Worm (Caenorhabditis elegans) whole organism, L1 larva: ENCODE data around the gene msp-81.

ENCODE experiments used
- C04F5.9 ChIP-seq: sonication (generic microtip); optimal IDR thresholded peaks from 2 replicates; lab custom pipeline; 2016; ENCODE audit warnings: missing genetic modification characterization, missing compliant biosample characterization
- C16A3.4 ChIP-seq: fragments of 150-350 bp; optimal IDR thresholded peaks from 2 replicates; lab custom pipeline; 2014; ENCODE audit warnings: missing biosample characterization, missing genetic modification characterization
- C34B4.2 ChIP-seq: sonication (generic microtip); optimal IDR thresholded peaks from 2 replicates; lab custom pipeline; 2017; ENCODE audit warnings: mild to moderate bottlenecking, missing genetic modification characterization, missing compliant biosample characterization
- Y116A8C.19 ChIP-seq: sonication (generic microtip); optimal IDR thresholded peaks from 2 replicates; lab custom pipeline; 2016; ENCODE audit warnings: missing compliant biosample characterization, missing genetic modification characterization, borderline replicate concordance
- aha-1 ChIP-seq: fragments of 150-350 bp; optimal IDR thresholded peaks from 2 replicates; lab custom pipeline; 2014; ENCODE audit warnings: missing biosample characterization, missing genetic modification characterization
- aly-2 ChIP-seq: fragments of 150-350 bp; optimal IDR thresholded peaks from 2 replicates; lab custom pipeline; 2014; ENCODE audit warnings: missing biosample characterization, missing genetic modification characterization
- ceh-88 ChIP-seq: fragments of 200-800 bp; sonication (Bioruptor generic); IDR thresholded peaks from 2 replicates; pipeline ENCODE4 v1.3.6; 2022; ENCODE audit warnings: missing genetic modification characterization, missing compliant biosample characterization
- efl-1 ChIP-seq, 4 experiments: fragments of 150-350 bp; optimal IDR thresholded peaks in 3 of 4; peaks in 1 of 4; 1 replicate in 1 of 4; 2 replicates in 3 of 4; lab custom pipeline; 2014; ENCODE audit warnings: missing biosample characterization in 2 of 4, missing genetic modification characterization in 2 of 4, missing genetic modification reagents in 2 of 4
- efl-3 ChIP-seq: fragments of 200-800 bp; sonication (Bioruptor generic); optimal IDR thresholded peaks from 2 replicates; lab custom pipeline; 2018; ENCODE audit warnings: mild to moderate bottlenecking, missing genetic modification characterization, missing compliant biosample characterization
- egl-13 ChIP-seq: sonication (generic microtip); optimal IDR thresholded peaks from 2 replicates; lab custom pipeline; 2016; ENCODE audit warnings: missing genotype, missing genetic modification reagents, missing genetic modification characterization, missing compliant biosample characterization
- fkh-10 ChIP-seq: sonication (generic microtip); optimal IDR thresholded peaks from 2 replicates; lab custom pipeline; 2017; ENCODE audit warnings: missing biosample characterization, missing genetic modification reagents, missing genetic modification characterization
- grh-1 ChIP-seq: fragments of 200-800 bp; sonication (Bioruptor generic); IDR thresholded peaks from 2 replicates; pipeline ENCODE4 v1.3.6; 2022; ENCODE audit warnings: missing genetic modification reagents, missing genetic modification characterization, missing compliant biosample characterization
- hlh-17 ChIP-seq: fragments of 200-800 bp; sonication (Bioruptor generic); optimal IDR thresholded peaks from 2 replicates; lab custom pipeline; 2018; ENCODE audit warnings: missing genetic modification characterization, mild to moderate bottlenecking, missing compliant biosample characterization, moderate library complexity, borderline replicate concordance
- lin-13 ChIP-seq: fragments of 150-350 bp; optimal IDR thresholded peaks from 2 replicates; lab custom pipeline; 2014; ENCODE audit warnings: missing biosample characterization, missing genetic modification reagents, missing genetic modification characterization
- lin-14 ChIP-seq: fragments of 200-800 bp; sonication (Bioruptor generic); optimal IDR thresholded peaks from 2 replicates; lab custom pipeline; 2018; ENCODE audit warnings: mild to moderate bottlenecking, missing genetic modification characterization, moderate library complexity, missing compliant biosample characterization
- lin-39 ChIP-seq: fragments of 150-350 bp; optimal IDR thresholded peaks from 2 replicates; lab custom pipeline; 2014; ENCODE audit warnings: missing biosample characterization, missing genetic modification reagents, missing genetic modification characterization
- lir-3 ChIP-seq: sonication (generic microtip); optimal IDR thresholded peaks from 2 replicates; lab custom pipeline; 2016; ENCODE audit warnings: mild to moderate bottlenecking, missing genetic modification characterization, moderate library complexity, missing compliant biosample characterization; ENCODE audit not compliant: poor library complexity
- lsy-2 ChIP-seq, 2 experiments: fragments of 150-350 bp; optimal IDR thresholded peaks; 2 replicates each; lab custom pipeline; 2014; ENCODE audit warnings: missing biosample characterization in 2 of 2, missing genetic modification characterization in 2 of 2
- mdl-1 ChIP-seq, 2 experiments: fragments of 150-350 bp; optimal IDR thresholded peaks; 2 replicates each; lab custom pipeline; 2014 to 2017; ENCODE audit warnings: missing biosample characterization in 2 of 2, missing genetic modification characterization in 2 of 2, inconsistent platforms in 1 of 2
- mef-2 ChIP-seq: fragments of 150-350 bp; optimal IDR thresholded peaks from 2 replicates; lab custom pipeline; 2014; ENCODE audit warnings: missing biosample characterization, missing genetic modification characterization
- mep-1 ChIP-seq: fragments of 150-350 bp; optimal IDR thresholded peaks from 2 replicates; lab custom pipeline; 2014; ENCODE audit warnings: missing biosample characterization, missing genetic modification characterization
- nhr-11 ChIP-seq: fragments of 150-350 bp; optimal IDR thresholded peaks from 2 replicates; lab custom pipeline; 2014; ENCODE audit warnings: missing biosample characterization, missing genetic modification characterization
- nhr-20 ChIP-seq: sonication (generic microtip); optimal IDR thresholded peaks from 2 replicates; lab custom pipeline; 2016; ENCODE audit warnings: mild to moderate bottlenecking, missing genetic modification characterization, missing compliant biosample characterization
- nhr-237 ChIP-seq: fragments of 150-350 bp; optimal IDR thresholded peaks from 2 replicates; lab custom pipeline; 2014; ENCODE audit warnings: missing biosample characterization, missing genetic modification characterization
- nhr-28 ChIP-seq: fragments of 150-350 bp; optimal IDR thresholded peaks from 2 replicates; lab custom pipeline; 2014; ENCODE audit warnings: missing biosample characterization, missing genetic modification characterization
- nhr-84 ChIP-seq: sonication (generic microtip); optimal IDR thresholded peaks from 2 replicates; lab custom pipeline; 2017; ENCODE audit warnings: missing biosample characterization, missing genetic modification characterization
- nhr-90 ChIP-seq: sonication (generic microtip); optimal IDR thresholded peaks from 2 replicates; lab custom pipeline; 2016; ENCODE audit warnings: mild to moderate bottlenecking, missing genetic modification characterization, missing compliant biosample characterization; ENCODE audit not compliant: poor library complexity
- rnt-1 ChIP-seq: sonication (generic microtip); optimal IDR thresholded peaks from 2 replicates; lab custom pipeline; 2016; ENCODE audit warnings: mild to moderate bottlenecking, missing genetic modification characterization, moderate library complexity, missing compliant biosample characterization
- snpc-4 ChIP-seq: fragments of 150-350 bp; optimal IDR thresholded peaks from 2 replicates; lab custom pipeline; 2014; ENCODE audit warnings: missing biosample characterization, missing genetic modification characterization
- snu-23 ChIP-seq: sonication (generic microtip); optimal IDR thresholded peaks from 2 replicates; lab custom pipeline; 2016; ENCODE audit warnings: missing genetic modification characterization, missing compliant biosample characterization
- sptf-1 ChIP-seq: fragments of 150-350 bp; optimal IDR thresholded peaks from 2 replicates; lab custom pipeline; 2014; ENCODE audit warnings: missing biosample characterization, missing genetic modification characterization
- sup-37 ChIP-seq: fragments of 200-800 bp; sonication (Bioruptor generic); optimal IDR thresholded peaks from 2 replicates; lab custom pipeline; 2018; ENCODE audit warnings: mild to moderate bottlenecking, missing genetic modification characterization, missing compliant biosample characterization
- swsn-7 ChIP-seq: sonication (generic microtip); optimal IDR thresholded peaks from 2 replicates; lab custom pipeline; 2016; ENCODE audit warnings: missing genetic modification characterization, missing compliant biosample characterization
- tbx-2 ChIP-seq: sonication (generic microtip); optimal IDR thresholded peaks from 2 replicates; lab custom pipeline; 2016; ENCODE audit warnings: missing genetic modification characterization, missing compliant biosample characterization
- tlp-1 ChIP-seq: fragments of 150-350 bp; optimal IDR thresholded peaks from 2 replicates; lab custom pipeline; 2014; ENCODE audit warnings: missing biosample characterization, missing genetic modification characterization
- unc-62 ChIP-seq: fragments of 150-350 bp; optimal IDR thresholded peaks from 2 replicates; lab custom pipeline; 2014; ENCODE audit warnings: missing biosample characterization, missing genetic modification reagents, missing genetic modification characterization
- unc-86 ChIP-seq: sonication (generic microtip); optimal IDR thresholded peaks from 2 replicates; lab custom pipeline; 2016; ENCODE audit warnings: missing genetic modification characterization, missing compliant biosample characterization
- unc-98 ChIP-seq: fragments of 200-800 bp; sonication (Bioruptor generic); IDR thresholded peaks from 2 replicates; pipeline ENCODE4 v1.3.6; 2022; ENCODE audit warnings: missing genetic modification characterization, missing compliant biosample characterization
- ztf-4 ChIP-seq: fragments of 150-350 bp; optimal IDR thresholded peaks from 2 replicates; lab custom pipeline; 2014; ENCODE audit warnings: missing biosample characterization, missing genetic modification characterization

The msp-81 gene

DNA sequence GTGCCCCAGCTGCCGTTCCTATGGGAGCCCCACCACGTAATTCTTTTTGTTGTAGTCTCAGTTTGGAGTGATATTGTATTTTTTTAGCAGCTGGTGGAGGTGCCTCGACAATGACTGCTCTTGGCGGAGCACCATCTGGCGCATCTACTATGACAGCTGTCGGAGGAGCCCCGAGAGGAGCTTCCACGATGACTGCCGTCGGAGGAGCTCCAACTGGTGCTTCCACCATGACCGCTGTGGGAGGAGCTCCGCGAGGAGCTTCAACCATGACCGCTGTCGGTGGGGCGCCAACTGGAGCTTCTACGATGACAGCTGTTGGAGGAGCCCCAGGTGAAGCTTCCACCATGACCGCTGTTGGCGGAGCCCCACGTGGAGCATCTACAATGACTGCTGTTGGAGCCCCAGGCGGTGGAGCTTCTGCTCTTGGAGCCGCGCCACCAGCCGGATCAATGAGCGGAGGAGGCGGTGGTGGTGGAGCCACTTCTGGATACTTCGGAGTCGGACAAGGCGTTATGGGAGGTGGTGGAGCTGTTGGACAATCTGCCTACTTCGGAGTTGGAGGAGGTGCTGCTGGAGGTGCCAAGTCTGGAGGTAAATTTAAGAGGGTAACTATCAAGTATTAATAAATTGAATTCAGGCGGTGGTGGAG lies 16.7 kb upstream of the msp-81 start:
- no peak for TF ChIP-seq egl-13
- no peak for TF ChIP-seq rnt-1 (tag; lab: Kevin White, UChicago)
- no peak for TF ChIP-seq lin-14 (GFP tag; lab: Kevin White, UChicago)
- no peak for TF ChIP-seq fkh-10 (GFP tag; lab: Kevin White, UChicago)
- TF ChIP-seq unc-98 (GFP tag; lab: Robert Waterston, UW): no peak
- TF ChIP-seq Y116A8C.19 (tag; lab: Kevin White, UChicago): no peak
- no peak for TF ChIP-seq sup-37
- no peak for TF ChIP-seq lir-3 (tag; lab: Kevin White, UChicago)
- no peak for TF ChIP-seq nhr-90
- no peak for TF ChIP-seq lin-13 (GFP tag; lab: Kevin White, UChicago)
- TF ChIP-seq nhr-28 (tag; lab: Kevin White, UChicago): no peak
- TF ChIP-seq, all 84 proteins: peak for 0

DNA sequence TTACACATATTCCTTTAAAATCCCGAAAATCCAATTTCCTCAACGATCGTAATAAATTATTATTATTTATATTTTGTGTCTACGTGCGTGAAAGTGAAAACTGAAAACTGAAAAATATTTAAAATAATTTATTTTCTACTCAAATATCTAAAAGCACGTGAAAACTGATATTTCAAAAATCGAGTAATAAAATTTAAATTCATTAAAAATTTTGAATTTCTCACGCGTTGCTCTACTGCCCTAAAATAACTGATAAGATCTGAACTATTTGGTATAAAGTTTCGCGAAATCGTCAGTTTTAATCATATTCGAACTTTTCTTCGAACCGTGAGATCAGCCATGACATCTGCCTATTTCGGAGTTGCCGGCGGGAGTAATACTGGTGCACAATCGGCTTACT lies 16.0 kb upstream of the msp-81 start, which contains the start of gene ssq-1:
Gene ssq-1, plus strand, starts transcription at position 301 of the 400 bp plus-strand sequence.
- TF ChIP-seq Y116A8C.19 (tag; lab: Kevin White, UChicago) (no peak), swsn-7 (tag; lab: Kevin White, UChicago) (no peak), sup-37 (no peak), lsy-2 (tag; optimal IDR thresholded peaks at IDR 0.05; lab: Kevin White, UChicago) (no peak), ceh-88 (GFP tag; lab: Robert Waterston, UW) (no peak), ztf-4 (no peak), snpc-4 (tag; lab: Kevin White, UChicago) (no peak), fkh-10 (GFP tag; lab: Kevin White, UChicago) (no peak), nhr-20 (tag; lab: Kevin White, UChicago) (no peak), tlp-1 (tag; lab: Kevin White, UChicago) (no peak), lin-14 (GFP tag; lab: Kevin White, UChicago) (no peak), grh-1 (no peak), aha-1 (no peak), mdl-1 (tag; optimal IDR thresholded peaks at IDR 0.05; lab: Kevin White, UChicago) (no peak), unc-86 (tag; lab: Kevin White, UChicago) (no peak), lin-39 (tag; lab: Kevin White, UChicago) (no peak), C16A3.4 (no peak), C34B4.2 (tag; lab: Kevin White, UChicago) (no peak), mef-2 (tag; lab: Kevin White, UChicago) (no peak)
- TF ChIP-seq, all 84 proteins: peak for 0

DNA sequence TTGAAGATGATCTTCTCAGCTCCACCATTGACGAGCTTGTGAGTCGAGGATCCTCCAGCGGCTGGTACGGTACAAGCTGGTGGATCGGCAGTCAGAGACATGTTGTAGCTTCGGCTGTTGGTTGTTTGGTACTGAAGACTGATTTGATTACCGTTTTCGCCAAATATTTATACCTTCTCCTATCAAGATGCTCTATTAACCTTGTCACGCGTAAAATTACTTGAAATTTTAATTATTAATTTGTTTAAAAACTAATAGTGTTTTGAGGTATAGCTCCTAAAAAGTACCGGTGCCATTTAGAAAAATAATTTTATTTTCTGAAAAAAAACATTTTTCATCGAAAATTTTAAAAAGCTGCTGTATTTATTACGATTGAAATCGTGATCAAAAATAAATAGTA lies 14.7 kb upstream of the msp-81 start, which contains the start of gene ssp-10:
Gene ssp-10, minus strand, starts transcription at position 101 of the 400 bp plus-strand sequence.
- no peak for TF ChIP-seq lir-3 (tag; lab: Kevin White, UChicago)
- TF ChIP-seq snu-23 (GFP tag; lab: Kevin White, UChicago): no peak
- TF ChIP-seq C04F5.9: no peak
- no peak for TF ChIP-seq egl-13
- TF ChIP-seq nhr-237 (tag; lab: Kevin White, UChicago): no peak
- TF ChIP-seq unc-62 (GFP tag; lab: Kevin White, UChicago): no peak
- no peak for TF ChIP-seq nhr-11
- no peak for TF ChIP-seq efl-1 (optimal IDR thresholded peaks at IDR 0.05; lab: Kevin White, UChicago)
- no peak for TF ChIP-seq efl-1 (GFP tag; optimal IDR thresholded peaks at IDR 0.05 in 1 of 2; lab: Kevin White, UChicago)
- no peak for TF ChIP-seq Y116A8C.19 (tag; lab: Kevin White, UChicago)
- TF ChIP-seq nhr-84 (tag; lab: Kevin White, UChicago): no peak
- TF ChIP-seq sptf-1 (tag; lab: Kevin White, UChicago): no peak
- no peak for TF ChIP-seq hlh-17
- TF ChIP-seq tbx-2 (tag; lab: Kevin White, UChicago): no peak
- no peak for TF ChIP-seq lsy-2 (tag; optimal IDR thresholded peaks at IDR 0.05; lab: Kevin White, UChicago)
- TF ChIP-seq efl-3: no peak
- no peak for TF ChIP-seq snpc-4 (tag; lab: Kevin White, UChicago)
- TF ChIP-seq mep-1 (tag; lab: Kevin White, UChicago): no peak
- no peak for TF ChIP-seq aly-2
- no peak for TF ChIP-seq mdl-1 (tag; optimal IDR thresholded peaks at IDR 0.05; lab: Kevin White, UChicago)
